Worm (Caenorhabditis elegans): Measurements from ENCODE around the gene T12A2.21.

T12A2.21 gene

ce11 chrIII:6207881-6208280 lies 28.7 kb downstream of the T12A2.21 start, which contains the start of gene C23G10.2:
C23G10.2 (plus strand) TSS chrIII:6208064.
- TF ChIP-seq nhr-6 (tag; optimal IDR thresholded peaks at IDR 0.05) = no peak
- no peak for TF ChIP-seq lin-39 (tag; optimal IDR thresholded peaks at IDR 0.05)
- no peak for TF ChIP-seq attf-4 (tag; optimal IDR thresholded peaks at IDR 0.05)
- peak; percentile 78 for TF ChIP-seq ama-1 (optimal IDR thresholded peaks at IDR 0.05)
- no peak for TF ChIP-seq ZK546.5 (tag; optimal IDR thresholded peaks at IDR 0.05)
- no peak for TF ChIP-seq dve-1 (tag; optimal IDR thresholded peaks at IDR 0.05; ENCODE audit: insufficient read depth)
- no peak for TF ChIP-seq dmd-9 (GFP tag; IDR thresholded peaks at IDR 0.05)
- TF ChIP-seq saeg-2 (GFP tag; IDR thresholded peaks at IDR 0.05) = no peak
- peak; percentile 24 for TF ChIP-seq mxl-3 (GFP tag; optimal IDR thresholded peaks at IDR 0.05)
- no peak for TF ChIP-seq madf-5 (GFP tag; IDR thresholded peaks at IDR 0.05)
- TF ChIP-seq fkh-10 (GFP tag; optimal IDR thresholded peaks at IDR 0.05) = no peak
- TF ChIP-seq sdz-12 (GFP tag; optimal IDR thresholded peaks at IDR 0.05) = no peak
- no peak for TF ChIP-seq nhr-48 (tag; optimal IDR thresholded peaks at IDR 0.05)
- TF ChIP-seq tra-1 (GFP tag; IDR thresholded peaks at IDR 0.05) = no peak
- TF ChIP-seq ztf-7 (tag; optimal IDR thresholded peaks at IDR 0.05) = no peak
- TF ChIP-seq spr-1 (tag; optimal IDR thresholded peaks at IDR 0.05) = no peak
- no peak for TF ChIP-seq nhr-25 (tag; optimal IDR thresholded peaks at IDR 0.05; ENCODE audit: borderline replicate concordance, insufficient read depth)
- 0 out of 2 replicates have a peak, but pooled peaks have one; percentile 42 for TF ChIP-seq egl-43 (GFP tag; IDR thresholded peaks at IDR 0.05)
- TF ChIP-seq ceh-62 (tag; optimal IDR thresholded peaks at IDR 0.05) = no peak
- no peak for TF ChIP-seq daf-8 (GFP tag; IDR thresholded peaks at IDR 0.05)
- TF ChIP-seq vab-7 (GFP tag; IDR thresholded peaks at IDR 0.05) = peak; percentile 4; the same call in 1 of the 2 replicates
- no peak for TF ChIP-seq daf-16 (GFP tag; optimal IDR thresholded peaks at IDR 0.05)
- no peak for TF ChIP-seq daf-16 (tag; optimal IDR thresholded peaks at IDR 0.05)
- no peak for TF ChIP-seq lin-29 (GFP tag; IDR thresholded peaks at IDR 0.05)
- TF ChIP-seq Y48G9A.11 (GFP tag; IDR thresholded peaks at IDR 0.05) = peak; percentile 51; the same call in 1 of the 2 replicates
- TF ChIP-seq snpc-1.2 (GFP tag; IDR thresholded peaks at IDR 0.05) = no peak
- TF ChIP-seq jun-1 (tag; optimal IDR thresholded peaks at IDR 0.05) = no peak
- TF ChIP-seq php-3 (GFP tag; IDR thresholded peaks at IDR 0.05) = no peak
- no peak for TF ChIP-seq ZK337.2 (GFP tag; IDR thresholded peaks at IDR 0.05)
- no peak for TF ChIP-seq hlh-30 (tag; optimal IDR thresholded peaks at IDR 0.05; ENCODE audit: insufficient read depth)
- no peak for TF ChIP-seq daf-19 (GFP tag; conservative IDR thresholded peaks at IDR 0.05)
- TF ChIP-seq arid-1 (GFP tag; conservative IDR thresholded peaks at IDR 0.05) = 0 out of 2 replicates have a peak, but pooled peaks have one; percentile 16
- TF ChIP-seq aha-1 (tag) = no peak
- no peak for TF ChIP-seq lsy-2 (tag; optimal IDR thresholded peaks at IDR 0.05)
- no peak for TF ChIP-seq fos-1 (tag; optimal IDR thresholded peaks at IDR 0.05)
- 0 out of 2 replicates have a peak, but pooled peaks have one; percentile 25 for TF ChIP-seq Y75B8A.6 (GFP tag; IDR thresholded peaks at IDR 0.05)
- TF ChIP-seq lin-13 (GFP tag; optimal IDR thresholded peaks at IDR 0.05) = no peak
- no peak for TF ChIP-seq pqm-1 (tag; optimal IDR thresholded peaks at IDR 0.05)
- TF ChIP-seq zip-11 (GFP tag; IDR thresholded peaks at IDR 0.05) = no peak
- TF ChIP-seq mxl-2 (GFP tag; conservative IDR thresholded peaks at IDR 0.05) = no peak
- no peak for TF ChIP-seq gei-8 (GFP tag; optimal IDR thresholded peaks at IDR 0.05)
- no peak for TF ChIP-seq cey-2 (tag; optimal IDR thresholded peaks at IDR 0.05; ENCODE audit: borderline replicate concordance, insufficient read depth)
- peak; percentile 43 for TF ChIP-seq F49E8.2 (tag; optimal IDR thresholded peaks at IDR 0.05; ENCODE audit: borderline replicate concordance)
- no peak for TF ChIP-seq hif-1 (tag; optimal IDR thresholded peaks at IDR 0.05)
- TF ChIP-seq zag-1 (tag; optimal IDR thresholded peaks at IDR 0.05) = no peak
- 0 out of 2 replicates have a peak, but pooled peaks have one; percentile 7 for TF ChIP-seq T26A8.4 (GFP tag; IDR thresholded peaks at IDR 0.05)
- TF ChIP-seq nhr-28 (tag; optimal IDR thresholded peaks at IDR 0.05) = peak; percentile 20
- no peak; the same call in 1 of the 2 replicates for TF ChIP-seq pha-4 (GFP tag; IDR thresholded peaks at IDR 0.05)
- TF ChIP-seq pha-4 (tag; optimal IDR thresholded peaks at IDR 0.05) = no peak
- TF ChIP-seq lin-38 (GFP tag; IDR thresholded peaks at IDR 0.05) = peak; percentile 34; the same call in 1 of the 2 replicates
- 0 out of 2 replicates have a peak, but pooled peaks have one; percentile 39 for TF ChIP-seq ctbp-1 (GFP tag; IDR thresholded peaks at IDR 0.05)
